Fruit fly (Drosophila melanogaster) whole organism, pupa: ENCODE data around the gene Eig71Ed.

Source experiments
- CG12605 ChIP-seq: fragments of 200-800 bp; sonication (Bioruptor generic); IDR thresholded peaks from 2 replicates; pipeline ENCODE4 v1.3.6; 2022; ENCODE audit warnings: missing biosample characterization, missing genetic modification characterization
- CG13204 ChIP-seq: fragments of 200-800 bp; sonication (Bioruptor generic); optimal IDR thresholded peaks from 2 replicates; lab custom pipeline; 2018; ENCODE audit warnings: missing biosample characterization, mild to moderate bottlenecking, missing genetic modification characterization, moderate library complexity
- CG17806 ChIP-seq: fragments of 200-800 bp; sonication (Bioruptor generic); optimal IDR thresholded peaks from 2 replicates; lab custom pipeline; 2018; ENCODE audit warnings: missing biosample characterization, mild to moderate bottlenecking, missing genetic modification characterization, moderate library complexity
- CG32121 ChIP-seq: fragments of 200-800 bp; sonication (Bioruptor generic); IDR thresholded peaks from 2 replicates; pipeline ENCODE4 v1.3.6; 2022; ENCODE audit warnings: missing biosample characterization, missing genetic modification characterization
- CG4496 ChIP-seq: fragments of 200-800 bp; sonication (Bioruptor generic); IDR thresholded peaks from 3 replicates; pipeline ENCODE4 v1.3.6; 2022; ENCODE audit warnings: missing biosample characterization, missing genetic modification characterization
- CG8159 ChIP-seq: fragments of 200-800 bp; sonication (Bioruptor generic); optimal IDR thresholded peaks from 3 replicates; lab custom pipeline; 2018; ENCODE audit warnings: missing biosample characterization, mild to moderate bottlenecking, missing genetic modification characterization, moderate library complexity
- CG8301 ChIP-seq: fragments of 200-800 bp; sonication (Bioruptor generic); optimal IDR thresholded peaks from 2 replicates; lab custom pipeline; 2018; ENCODE audit warnings: missing biosample characterization, mild to moderate bottlenecking, missing genetic modification characterization
- Snoo ChIP-seq: fragments of 200-800 bp; sonication (Bioruptor generic); optimal IDR thresholded peaks from 3 replicates; lab custom pipeline; 2017; ENCODE audit warnings: missing biosample characterization, mild to moderate bottlenecking, missing genetic modification characterization, inconsistent platforms

DNA sequence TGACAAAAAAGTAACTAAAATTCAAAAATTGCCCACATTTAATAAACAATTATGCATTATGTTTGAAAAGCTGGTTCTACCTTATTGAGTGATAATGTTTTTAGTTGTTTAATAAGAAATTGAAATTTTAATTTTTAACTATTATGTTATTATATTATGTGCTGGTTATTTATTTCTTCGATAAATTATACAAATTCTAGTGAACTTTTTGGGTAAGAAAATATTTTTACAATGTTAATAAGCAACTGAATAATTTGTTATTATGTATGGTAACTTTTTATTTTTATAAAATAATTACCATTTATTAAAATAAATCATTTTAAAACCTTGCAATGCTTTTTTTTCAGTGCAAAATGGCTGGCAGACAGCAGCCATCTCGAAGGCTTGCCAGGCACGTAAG lies 35.8 kb upstream of the Eig71Ed start:
- TF ChIP-seq Snoo (tag; lab: Kevin White, UChicago) (no peak), CG8159 (tag; lab: Kevin White, UChicago) (no peak), CG12605 (GFP tag; lab: Robert Waterston, UW) (no peak), CG13204 (GFP tag; lab: Kevin White, UChicago) (no peak), CG4496 (no peak), CG8301 (no peak), CG32121 (GFP tag; lab: Robert Waterston, UW) (no peak), CG17806 (tag; lab: Kevin White, UChicago) (no peak)
